Fruit fly (Drosophila melanogaster) whole organism, embryonic: ENCODE results near the gene CG42488.

ENCODE experiments used
- BEAF-32 ChIP-seq: fragments of 200-800 bp; sonication (Bioruptor generic); optimal IDR thresholded peaks from 3 replicates; lab custom pipeline; 2017; ENCODE audit warnings: missing biosample characterization, missing genetic modification characterization, mild to moderate bottlenecking, moderate library complexity, missing genetic modification reagents
- CG1024 ChIP-seq: fragments of 200-800 bp; sonication (Bioruptor generic); IDR thresholded peaks from 2 replicates; pipeline ENCODE4 v1.3.6; 2022; ENCODE audit warnings: missing biosample characterization, missing genetic modification characterization
- CG11723 ChIP-seq: fragments of 200-800 bp; sonication (Bioruptor generic); optimal IDR thresholded peaks from 2 replicates; lab custom pipeline; 2017; ENCODE audit warnings: missing biosample characterization, mild to moderate bottlenecking, missing genetic modification characterization
- CG12104 ChIP-seq: fragments of 200-800 bp; sonication (Bioruptor generic); optimal IDR thresholded peaks from 3 replicates; lab custom pipeline; 2016; ENCODE audit warnings: missing biosample characterization, missing genetic modification characterization
- CG12219 ChIP-seq: fragments of 200-800 bp; sonication (Bioruptor generic); optimal IDR thresholded peaks from 3 replicates; lab custom pipeline; 2018; ENCODE audit warnings: missing biosample characterization, mild to moderate bottlenecking, missing genetic modification characterization
- CG12942 ChIP-seq: fragments of 200-800 bp; sonication (Bioruptor generic); optimal IDR thresholded peaks from 3 replicates; lab custom pipeline; 2016; ENCODE audit warnings: missing biosample characterization, missing genetic modification characterization
- CG13287 ChIP-seq: fragments of 200-800 bp; sonication (Bioruptor generic); IDR thresholded peaks from 2 replicates; pipeline ENCODE4 v1.3.6; 2022; ENCODE audit warnings: missing biosample characterization, missing genetic modification characterization; ENCODE audit not compliant: partially characterized antibody
- CG14050 ChIP-seq: fragments of 200-800 bp; sonication (Bioruptor generic); IDR thresholded peaks from 3 replicates; pipeline ENCODE4 v1.3.6; 2022; ENCODE audit warnings: missing biosample characterization, missing genetic modification characterization
- CG14667 ChIP-seq: fragments of 200-800 bp; sonication (Bioruptor generic); IDR thresholded peaks from 2 replicates; pipeline ENCODE4 v1.3.6; 2022; ENCODE audit warnings: missing biosample characterization, missing genetic modification characterization
- CG15073 ChIP-seq: fragments of 200-800 bp; sonication (Bioruptor generic); optimal IDR thresholded peaks from 2 replicates; lab custom pipeline; 2016; ENCODE audit warnings: missing biosample characterization, missing genetic modification characterization
- CG1602 ChIP-seq: fragments of 200-800 bp; sonication (Bioruptor generic); optimal IDR thresholded peaks from 3 replicates; lab custom pipeline; 2016; ENCODE audit warnings: missing biosample characterization, missing genetic modification characterization
- CG17829 ChIP-seq: fragments of 200-800 bp; optimal IDR thresholded peaks from 2 replicates; lab custom pipeline; 2019; ENCODE audit warnings: missing biosample characterization, mild to moderate bottlenecking, missing genetic modification characterization, moderate library complexity
- CG2199 ChIP-seq: fragments of 200-800 bp; sonication (Bioruptor generic); IDR thresholded peaks from 3 replicates; pipeline ENCODE4 v1.3.6; 2022; ENCODE audit warnings: missing biosample characterization, missing genetic modification characterization
- CG2202 ChIP-seq: fragments of 200-800 bp; sonication (Bioruptor generic); optimal IDR thresholded peaks from 2 replicates; lab custom pipeline; 2018; ENCODE audit warnings: missing biosample characterization, mild to moderate bottlenecking, missing genetic modification characterization
- CG30020 ChIP-seq: fragments of 200-800 bp; optimal IDR thresholded peaks from 2 replicates; lab custom pipeline; 2019; ENCODE audit warnings: missing biosample characterization, mild to moderate bottlenecking, missing genetic modification characterization, moderate library complexity
- CG31365 ChIP-seq: fragments of 200-800 bp; sonication (Bioruptor generic); optimal IDR thresholded peaks from 2 replicates; lab custom pipeline; 2018; ENCODE audit warnings: missing biosample characterization, mild to moderate bottlenecking, missing genetic modification characterization
- CG3281 ChIP-seq: fragments of 200-800 bp; sonication (Bioruptor generic); optimal IDR thresholded peaks from 3 replicates; lab custom pipeline; 2017; ENCODE audit warnings: missing biosample characterization, mild to moderate bottlenecking, missing genetic modification characterization
- CG43689 ChIP-seq: fragments of 200-800 bp; sonication (Bioruptor generic); IDR thresholded peaks from 2 replicates; pipeline ENCODE4 v1.3.6; 2022; ENCODE audit warnings: missing biosample characterization, missing genetic modification characterization
- CG9932 ChIP-seq: fragments of 200-800 bp; sonication (Bioruptor generic); IDR thresholded peaks from 2 replicates; pipeline ENCODE4 v1.3.6; 2022; ENCODE audit warnings: missing biosample characterization, missing genetic modification characterization
- CrebB ChIP-seq: fragments of 200-800 bp; sonication (Bioruptor generic); optimal IDR thresholded peaks from 3 replicates; lab custom pipeline; 2018; ENCODE audit warnings: missing biosample characterization, mild to moderate bottlenecking, missing genetic modification characterization
- E2f2 ChIP-seq: fragments of 200-800 bp; sonication (Bioruptor generic); IDR thresholded peaks from 2 replicates; pipeline ENCODE4 v1.3.6; 2022; ENCODE audit warnings: missing biosample characterization, missing genetic modification characterization
- HLH4C ChIP-seq: fragments of 200-800 bp; sonication (Bioruptor generic); IDR thresholded peaks from 3 replicates; pipeline ENCODE4 v1.3.6; 2022; ENCODE audit warnings: missing biosample characterization, missing genetic modification characterization; ENCODE audit not compliant: partially characterized antibody
- Hmr ChIP-seq: fragments of 200-800 bp; sonication (Bioruptor generic); optimal IDR thresholded peaks from 3 replicates; lab custom pipeline; 2017; ENCODE audit warnings: mild to moderate bottlenecking, missing biosample characterization, missing genetic modification reagents, missing genetic modification characterization
- MESR4 ChIP-seq: fragments of 200-800 bp; sonication (Bioruptor generic); optimal IDR thresholded peaks from 2 replicates; lab custom pipeline; 2018; ENCODE audit warnings: missing biosample characterization, mild to moderate bottlenecking, missing genetic modification characterization, moderate library complexity
- Max ChIP-seq: fragments of 200-800 bp; sonication (Bioruptor generic); optimal IDR thresholded peaks from 2 replicates; lab custom pipeline; 2016; ENCODE audit warnings: missing biosample characterization, mild to moderate bottlenecking, missing genetic modification characterization
- Oaz ChIP-seq: fragments of 200-800 bp; sonication (Bioruptor generic); IDR thresholded peaks from 2 replicates; pipeline ENCODE4 v1.3.6; 2022; ENCODE audit warnings: missing biosample characterization, missing genetic modification characterization
- Ptx1 ChIP-seq: fragments of 200-800 bp; sonication (Bioruptor generic); IDR thresholded peaks from 2 replicates; pipeline ENCODE4 v1.3.6; 2022; ENCODE audit warnings: missing biosample characterization, missing genetic modification characterization
- Sry-δ ChIP-seq: fragments of 200-800 bp; sonication (Bioruptor generic); optimal IDR thresholded peaks from 2 replicates; lab custom pipeline; 2016; ENCODE audit warnings: missing biosample characterization, missing genetic modification characterization
- Ssrp ChIP-seq: fragments of 200-800 bp; sonication (Bioruptor generic); optimal IDR thresholded peaks from 2 replicates; lab custom pipeline; 2018; ENCODE audit warnings: missing biosample characterization, mild to moderate bottlenecking, missing genetic modification characterization, moderate library complexity
- Tbp ChIP-seq: fragments of >200 bp; optimal IDR thresholded peaks from 2 replicates; lab custom pipeline; 2018; ENCODE audit warnings: missing biosample characterization, missing genetic modification characterization
- Trl ChIP-seq, 3 experiments: fragments of >200 bp in 2 of 3; fragments of 200-800 bp in 1 of 3; sonication (Bioruptor generic) in 1 of 3; optimal IDR thresholded peaks; 2 replicates in 1 of 3; 3 replicates in 2 of 3; lab custom pipeline; 2016 to 2017; ENCODE audit warnings: missing biosample characterization in 1 of 3, missing genetic modification characterization in 1 of 3
- ac ChIP-seq: fragments of 200-800 bp; sonication (Bioruptor generic); optimal IDR thresholded peaks from 3 replicates; lab custom pipeline; 2017; ENCODE audit warnings: missing biosample characterization, mild to moderate bottlenecking, missing genetic modification characterization
- ap ChIP-seq: fragments of 200-800 bp; sonication (Bioruptor generic); IDR thresholded peaks from 2 replicates; pipeline ENCODE4 v1.3.6; 2022; ENCODE audit warnings: missing biosample characterization, missing genetic modification characterization
- cas ChIP-seq: fragments of 200-800 bp; sonication (Bioruptor generic); IDR thresholded peaks from 2 replicates; pipeline ENCODE4 v1.3.6; 2022; ENCODE audit warnings: missing biosample characterization, missing genetic modification characterization
- cg ChIP-seq: fragments of 200-800 bp; sonication (Bioruptor generic); optimal IDR thresholded peaks from 3 replicates; lab custom pipeline; 2019; ENCODE audit warnings: missing biosample characterization, mild to moderate bottlenecking, missing genetic modification characterization, moderate library complexity
- da ChIP-seq: fragments of 200-800 bp; sonication (Bioruptor generic); optimal IDR thresholded peaks from 2 replicates; lab custom pipeline; 2016; ENCODE audit warnings: missing biosample characterization, missing genetic modification characterization
- dati ChIP-seq: fragments of 200-800 bp; sonication (Bioruptor generic); IDR thresholded peaks from 2 replicates; pipeline ENCODE4 v1.3.6; 2022; ENCODE audit warnings: missing biosample characterization, missing genetic modification characterization
- gcm2 ChIP-seq: fragments of 200-800 bp; sonication (Bioruptor generic); optimal IDR thresholded peaks from 2 replicates; lab custom pipeline; 2016; ENCODE audit warnings: missing biosample characterization, missing genetic modification characterization
- gem ChIP-seq: fragments of 200-800 bp; sonication (Bioruptor generic); optimal IDR thresholded peaks from 2 replicates; lab custom pipeline; 2019; ENCODE audit warnings: missing biosample characterization, mild to moderate bottlenecking, missing genetic modification characterization, moderate library complexity
- h ChIP-seq: fragments of >200 bp; optimal IDR thresholded peaks from 2 replicates; lab custom pipeline; 2017
- jing ChIP-seq: fragments of 200-800 bp; sonication (Bioruptor generic); optimal IDR thresholded peaks from 2 replicates; lab custom pipeline; 2018; ENCODE audit warnings: missing biosample characterization, mild to moderate bottlenecking, missing genetic modification characterization
- mirr ChIP-seq: fragments of 200-800 bp; sonication (Bioruptor generic); optimal IDR thresholded peaks from 3 replicates; lab custom pipeline; 2018; ENCODE audit warnings: missing biosample characterization, mild to moderate bottlenecking, missing genetic modification characterization
- oc ChIP-seq: fragments of 200-800 bp; sonication (Bioruptor generic); optimal IDR thresholded peaks from 2 replicates; lab custom pipeline; 2018; ENCODE audit warnings: missing biosample characterization, mild to moderate bottlenecking, missing genetic modification characterization, moderate library complexity
- schlank ChIP-seq: fragments of 200-800 bp; sonication (Bioruptor generic); optimal IDR thresholded peaks from 2 replicates; lab custom pipeline; 2018; ENCODE audit warnings: missing biosample characterization, mild to moderate bottlenecking, missing genetic modification characterization
- scrt ChIP-seq: fragments of 200-800 bp; sonication (Bioruptor generic); optimal IDR thresholded peaks from 2 replicates; lab custom pipeline; 2018; ENCODE audit warnings: missing biosample characterization, mild to moderate bottlenecking, missing genetic modification characterization, moderate library complexity
- sens ChIP-seq: fragments of 200-800 bp; sonication (Bioruptor generic); peaks from one replicate; lab custom pipeline; 2016; ENCODE audit warnings: missing biosample characterization, missing genetic modification characterization
- slp2 ChIP-seq: fragments of 200-800 bp; sonication (Bioruptor generic); optimal IDR thresholded peaks from 2 replicates; lab custom pipeline; 2016; ENCODE audit warnings: missing biosample characterization, missing genetic modification characterization
- tap ChIP-seq: fragments of 200-800 bp; optimal IDR thresholded peaks from 3 replicates; lab custom pipeline; 2019; ENCODE audit warnings: missing biosample characterization, mild to moderate bottlenecking, missing genetic modification characterization, moderate library complexity
- zen ChIP-seq: fragments of 200-800 bp; sonication (Bioruptor generic); optimal IDR thresholded peaks from 3 replicates; lab custom pipeline; 2018; ENCODE audit warnings: missing biosample characterization, mild to moderate bottlenecking, missing genetic modification characterization, moderate library complexity
- zen2 ChIP-seq: fragments of 200-800 bp; sonication (Bioruptor generic); IDR thresholded peaks from 3 replicates; pipeline ENCODE4 v1.3.6; 2022; ENCODE audit warnings: missing biosample characterization, missing genetic modification characterization; ENCODE audit not compliant: partially characterized antibody

Gene CG42488

DNA sequence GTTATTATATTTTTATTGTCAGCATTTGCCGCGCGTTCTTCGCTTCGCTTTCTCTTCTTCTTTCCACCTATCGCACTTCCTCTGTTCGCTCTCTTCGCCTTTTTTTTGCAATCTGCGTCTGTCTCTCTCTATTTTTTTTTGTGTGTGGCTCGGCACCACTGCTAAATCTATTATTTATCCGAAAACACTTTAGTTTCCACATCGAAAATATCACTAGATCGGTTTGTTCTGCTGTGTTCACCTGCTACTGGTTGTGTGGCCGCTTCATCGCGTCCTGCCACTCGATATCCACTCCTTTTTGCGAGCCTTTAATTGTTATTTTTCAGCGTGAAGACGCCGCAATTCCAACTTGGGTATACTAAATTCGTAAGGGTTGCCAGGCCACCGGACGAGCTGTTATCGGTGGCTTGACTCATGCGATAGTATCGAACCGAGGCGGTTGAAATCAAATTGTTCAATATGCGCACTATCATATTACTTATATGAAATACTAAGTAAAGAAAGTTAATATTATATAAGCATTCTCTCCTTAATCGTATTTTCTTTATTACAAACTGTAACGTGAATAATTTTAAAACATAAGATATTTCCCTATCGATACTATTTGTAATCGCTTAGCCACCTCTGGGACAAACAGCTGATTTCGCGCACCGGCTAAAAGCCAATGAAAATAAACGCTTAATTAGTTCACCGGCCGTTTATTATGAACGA, at the start of gene CG42488, which contains the start of the genes XNP and CG5116 (continued):
- TF ChIP-seq gem (no peak), zen (tag; lab: Kevin White, UChicago) (peak; percentile 70), CG31365 (tag; lab: Kevin White, UChicago) (no peak), ap (GFP tag; lab: Robert Waterston, UW) (no peak), CG12942 (peak; percentile 30), slp2 (no peak), CG14050 (GFP tag; lab: Robert Waterston, UW) (no peak; the same call in 2 of the 3 replicates), Ptx1 (GFP tag; lab: Robert Waterston, UW) (peak; percentile 62), MESR4 (GFP tag; lab: Kevin White, UChicago) (peak; percentile 69), CG2199 (GFP tag; lab: Robert Waterston, UW) (no peak), CG9932 (GFP tag; lab: Robert Waterston, UW) (peak; percentile 86), CG14667 (GFP tag; lab: Robert Waterston, UW) (no peak), scrt (peak; percentile 43), Hmr (no peak), BEAF-32 (peak; percentile 99), cas (GFP tag; lab: Robert Waterston, UW) (no peak), CG43689 (GFP tag; lab: Robert Waterston, UW) (no peak), oc (tag; lab: Kevin White, UChicago) (no peak), mirr (GFP tag; lab: Kevin White, UChicago) (peak; percentile 38), schlank (tag; lab: Kevin White, UChicago) (no peak), CG17829 (tag; lab: Kevin White, UChicago) (peak; percentile 66), HLH4C (GFP tag; lab: Robert Waterston, UW) (peak; percentile 98), Ssrp (tag; lab: Kevin White, UChicago) (peak; percentile 15), CG3281 (GFP tag; lab: Kevin White, UChicago) (peak; percentile 68), CG13287 (GFP tag; lab: Robert Waterston, UW) (peak; percentile 99), CrebB (peak; percentile 19), gcm2 (GFP tag; lab: Kevin White, UChicago) (no peak), CG1024 (GFP tag; lab: Robert Waterston, UW) (0 out of 2 replicates have a peak, but pooled peaks have one; percentile 3), h (lab: Kevin White, UChicago) (no peak), jing (GFP tag; lab: Kevin White, UChicago) (no peak), ac (GFP tag; lab: Kevin White, UChicago) (no peak), Sry-δ (GFP tag; lab: Kevin White, UChicago) (peak; percentile 77), CG11723 (GFP tag; lab: Kevin White, UChicago) (no peak), sens (GFP tag; lab: Kevin White, UChicago) (peak; percentile 92), E2f2 (GFP tag; lab: Robert Waterston, UW) (peak; percentile 62; the same call in 1 of the 2 replicates), tap (tag; lab: Kevin White, UChicago) (no peak), Oaz (GFP tag; lab: Robert Waterston, UW) (no peak), CG30020 (tag; lab: Kevin White, UChicago) (peak; percentile 66), da (GFP tag; lab: Kevin White, UChicago) (no peak), cg (GFP tag; lab: Kevin White, UChicago) (no peak), CG12219 (GFP tag; lab: Kevin White, UChicago) (no peak), CG15073 (GFP tag; lab: Kevin White, UChicago) (no peak), dati (no peak), CG1602 (peak; percentile 26), Tbp (no peak), Max (GFP tag; lab: Kevin White, UChicago) (peak; percentile 66), zen2 (GFP tag; lab: Robert Waterston, UW) (peak; percentile 96), CG12104 (GFP tag; lab: Kevin White, UChicago) (peak; percentile 11), Trl (optimal IDR thresholded peaks at IDR 0.05; lab: Kevin White, UChicago) (peak in 1 of 2 experiments; percentile 54), Trl (GFP tag; optimal IDR thresholded peaks at IDR 0.05; lab: Kevin White, UChicago) (no peak), CG2202 (tag; lab: Kevin White, UChicago) (no peak)
